Fruit fly (Drosophila melanogaster) whole organism, prepupa: ENCODE measurements around the gene NetB.

Experiments
- CG10631 ChIP-seq: fragments of 200-800 bp; sonication (Bioruptor generic); optimal IDR thresholded peaks from 2 replicates; lab custom pipeline; 2016; ENCODE audit warnings: missing biosample characterization, missing genetic modification characterization
- CG11294 ChIP-seq: fragments of 200-800 bp; sonication (Bioruptor generic); IDR thresholded peaks from 2 replicates; pipeline ENCODE4 v1.3.6; 2022; ENCODE audit warnings: missing biosample characterization, missing genetic modification characterization
- CG11762 ChIP-seq: fragments of 200-800 bp; sonication (Bioruptor generic); optimal IDR thresholded peaks from 3 replicates; lab custom pipeline; 2016; ENCODE audit warnings: missing biosample characterization, missing genetic modification characterization; ENCODE audit not compliant: insufficient read depth
- CG11902 ChIP-seq: fragments of 200-800 bp; sonication (Bioruptor generic); optimal IDR thresholded peaks from 3 replicates; lab custom pipeline; 2016; ENCODE audit warnings: missing biosample characterization, missing genetic modification characterization
- CG15336 ChIP-seq: fragments of 200-800 bp; sonication (Bioruptor generic); IDR thresholded peaks from 2 replicates; pipeline ENCODE4 v1.3.6; 2022; ENCODE audit warnings: missing biosample characterization, missing genetic modification characterization
- CG1621 ChIP-seq: fragments of 200-800 bp; sonication (Bioruptor generic); optimal IDR thresholded peaks from 3 replicates; lab custom pipeline; 2018; ENCODE audit warnings: missing biosample characterization, mild to moderate bottlenecking, missing genetic modification characterization
- CG16779 ChIP-seq: fragments of 200-800 bp; sonication (Bioruptor generic); optimal IDR thresholded peaks from 3 replicates; lab custom pipeline; 2017; ENCODE audit warnings: missing biosample characterization, mild to moderate bottlenecking, missing genetic modification characterization
- CG3032 ChIP-seq: fragments of 200-800 bp; optimal IDR thresholded peaks from 2 replicates; lab custom pipeline; 2019; ENCODE audit warnings: missing biosample characterization, mild to moderate bottlenecking, missing genetic modification characterization, moderate library complexity
- CG32006 ChIP-seq: fragments of 200-800 bp; sonication (Bioruptor generic); optimal IDR thresholded peaks from 3 replicates; lab custom pipeline; 2017; ENCODE audit warnings: missing biosample characterization, mild to moderate bottlenecking, missing genetic modification characterization
- CG34406 ChIP-seq: fragments of 200-800 bp; sonication (Bioruptor generic); optimal IDR thresholded peaks from 3 replicates; lab custom pipeline; 2016; ENCODE audit warnings: missing biosample characterization, missing genetic modification characterization
- CG3919 ChIP-seq: fragments of 200-800 bp; sonication (Bioruptor generic); optimal IDR thresholded peaks from 3 replicates; lab custom pipeline; 2016; ENCODE audit warnings: missing biosample characterization, missing genetic modification characterization
- CG6163 ChIP-seq: fragments of 200-800 bp; sonication (Bioruptor generic); IDR thresholded peaks from 3 replicates; pipeline ENCODE4 v1.3.6; 2022; ENCODE audit warnings: missing biosample characterization, missing genetic modification characterization
- CG6276 ChIP-seq: fragments of 200-800 bp; sonication (Bioruptor generic); optimal IDR thresholded peaks from 2 replicates; lab custom pipeline; 2017; ENCODE audit warnings: missing biosample characterization, mild to moderate bottlenecking, missing genetic modification characterization
- CG6792 ChIP-seq: fragments of 200-800 bp; sonication (Bioruptor generic); optimal IDR thresholded peaks from 3 replicates; lab custom pipeline; 2016; ENCODE audit warnings: missing biosample characterization, missing genetic modification characterization
- CG6854 ChIP-seq: fragments of 200-800 bp; sonication (Bioruptor generic); optimal IDR thresholded peaks from 2 replicates; lab custom pipeline; 2017; ENCODE audit warnings: missing biosample characterization, mild to moderate bottlenecking, missing genetic modification characterization
- CG7368 ChIP-seq: fragments of 200-800 bp; sonication (Bioruptor generic); optimal IDR thresholded peaks from 3 replicates; lab custom pipeline; 2016; ENCODE audit warnings: missing biosample characterization, missing genetic modification characterization
- CG8319 ChIP-seq: fragments of 200-800 bp; sonication (Bioruptor generic); optimal IDR thresholded peaks from 3 replicates; lab custom pipeline; 2016; ENCODE audit warnings: missing biosample characterization, missing genetic modification characterization
- CG9139 ChIP-seq: fragments of 200-800 bp; sonication (Bioruptor generic); optimal IDR thresholded peaks from 3 replicates; lab custom pipeline; 2017; ENCODE audit warnings: missing biosample characterization, mild to moderate bottlenecking, missing genetic modification characterization
- Eip78C ChIP-seq: fragments of 200-800 bp; sonication (Bioruptor generic); peaks from one replicate; lab custom pipeline; 2016; ENCODE audit warnings: missing biosample characterization, missing genetic modification characterization
- Ets21C ChIP-seq: fragments of 200-800 bp; sonication (Bioruptor generic); optimal IDR thresholded peaks from 3 replicates; lab custom pipeline; 2016; ENCODE audit warnings: missing biosample characterization, missing genetic modification characterization
- Ets96B ChIP-seq: fragments of 200-800 bp; optimal IDR thresholded peaks from 2 replicates; lab custom pipeline; 2019; ENCODE audit warnings: missing biosample characterization, mild to moderate bottlenecking, missing genetic modification characterization, moderate library complexity
- Gug ChIP-seq: fragments of 200-800 bp; sonication (Bioruptor generic); IDR thresholded peaks from 2 replicates; pipeline ENCODE4 v1.3.6; 2022; ENCODE audit warnings: missing biosample characterization, missing genetic modification characterization
- Hr38 ChIP-seq: sonication (Bioruptor generic); optimal IDR thresholded peaks from 2 replicates; lab custom pipeline; 2016; ENCODE audit warnings: missing biosample characterization, missing genetic modification characterization
- Hr4 ChIP-seq: fragments of 200-800 bp; sonication (Bioruptor generic); optimal IDR thresholded peaks from 3 replicates; lab custom pipeline; 2016; ENCODE audit warnings: missing biosample characterization, missing genetic modification characterization
- OdsH ChIP-seq: fragments of 200-800 bp; sonication (Bioruptor generic); optimal IDR thresholded peaks from 3 replicates; lab custom pipeline; 2016; ENCODE audit warnings: missing biosample characterization, missing genetic modification characterization
- Sox102F ChIP-seq: fragments of 200-800 bp; sonication (Bioruptor generic); optimal IDR thresholded peaks from 2 replicates; lab custom pipeline; 2016; ENCODE audit warnings: missing biosample characterization, mild to moderate bottlenecking, missing genetic modification characterization
- achi ChIP-seq: fragments of 200-800 bp; sonication (Bioruptor generic); optimal IDR thresholded peaks from 3 replicates; lab custom pipeline; 2016; ENCODE audit warnings: missing biosample characterization, missing genetic modification characterization
- cyc ChIP-seq: fragments of 200-800 bp; sonication (Bioruptor generic); optimal IDR thresholded peaks from 3 replicates; lab custom pipeline; 2016; ENCODE audit warnings: missing biosample characterization, missing genetic modification characterization
- dac ChIP-seq: fragments of 200-800 bp; sonication (Bioruptor generic); optimal IDR thresholded peaks from 2 replicates; lab custom pipeline; 2017; ENCODE audit warnings: missing biosample characterization, mild to moderate bottlenecking, missing genetic modification characterization
- dsx ChIP-seq: fragments of 200-800 bp; optimal IDR thresholded peaks from 3 replicates; lab custom pipeline; 2019; ENCODE audit warnings: missing biosample characterization, mild to moderate bottlenecking, missing genetic modification characterization, moderate library complexity; ENCODE audit not compliant: poor library complexity, severe bottlenecking
- eg ChIP-seq: fragments of 200-800 bp; sonication (Bioruptor generic); IDR thresholded peaks from 3 replicates; pipeline ENCODE4 v1.3.6; 2022; ENCODE audit warnings: missing biosample characterization, missing genetic modification characterization
- esn ChIP-seq: fragments of 200-800 bp; sonication (Bioruptor generic); optimal IDR thresholded peaks from 2 replicates; lab custom pipeline; 2016; ENCODE audit warnings: missing biosample characterization, mild to moderate bottlenecking, missing genetic modification characterization, moderate library complexity
- fd85E ChIP-seq: fragments of 200-800 bp; sonication (Bioruptor generic); optimal IDR thresholded peaks from 3 replicates; lab custom pipeline; 2016; ENCODE audit warnings: missing biosample characterization, missing genetic modification characterization
- fkh ChIP-seq: fragments of 200-800 bp; sonication (Bioruptor generic); optimal IDR thresholded peaks from 3 replicates; lab custom pipeline; 2017; ENCODE audit warnings: missing biosample characterization, mild to moderate bottlenecking, missing genetic modification characterization, moderate library complexity
- lz ChIP-seq: fragments of 200-800 bp; sonication (Bioruptor generic); optimal IDR thresholded peaks from 3 replicates; lab custom pipeline; 2016; ENCODE audit warnings: missing biosample characterization, missing genetic modification characterization
- salr ChIP-seq, 2 experiments: fragments of 200-800 bp; sonication (Bioruptor generic); optimal IDR thresholded peaks; 3 replicates each; lab custom pipeline; 2016 to 2018; ENCODE audit warnings: missing biosample characterization in 2 of 2, missing genetic modification characterization in 2 of 2, mild to moderate bottlenecking in 1 of 2
- ss ChIP-seq, 2 experiments: fragments of 200-800 bp; sonication (Bioruptor generic); optimal IDR thresholded peaks; 2 replicates in 1 of 2; 3 replicates in 1 of 2; lab custom pipeline; 2017 to 2018; ENCODE audit warnings: mild to moderate bottlenecking in 2 of 2, missing biosample characterization in 2 of 2, missing genetic modification characterization in 2 of 2, moderate library complexity in 1 of 2
- svp ChIP-seq: fragments of 200-800 bp; sonication (Bioruptor generic); peaks from one replicate; lab custom pipeline; 2016; ENCODE audit warnings: missing biosample characterization, missing genetic modification characterization
- topi ChIP-seq: fragments of 200-800 bp; sonication (Bioruptor generic); optimal IDR thresholded peaks from 3 replicates; lab custom pipeline; 2016; ENCODE audit warnings: missing biosample characterization, missing genetic modification characterization

The NetB gene

DNA sequence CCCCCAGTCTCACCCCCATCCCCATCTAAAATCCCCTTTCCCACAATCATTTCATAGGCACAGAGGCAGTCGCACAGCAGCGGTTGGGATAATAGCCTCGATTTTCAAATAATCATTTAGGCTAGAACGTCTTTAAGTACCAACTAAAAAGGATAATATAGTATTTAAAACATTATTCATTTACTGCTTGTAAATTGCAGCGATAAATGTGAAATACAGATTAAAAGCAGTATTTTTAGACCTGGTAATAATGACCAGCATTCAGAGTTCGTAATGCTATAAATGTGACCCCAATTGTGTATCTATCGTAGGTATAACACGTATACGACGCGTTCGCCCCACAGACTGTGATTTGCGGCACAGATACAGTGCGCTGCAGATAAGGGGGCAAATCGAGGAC lies 21.6 kb downstream of the NetB start (continued):
- TF ChIP-seq CG16779 (tag; lab: Kevin White, UChicago) = no peak
- TF ChIP-seq lz = no peak
- TF ChIP-seq eg (GFP tag; lab: Robert Waterston, UW) = peak; percentile 40; the same call in 2 of the 3 replicates
- TF ChIP-seq CG7368 = no peak
- TF ChIP-seq Hr38 (GFP tag; lab: Kevin White, UChicago) = no peak
- no peak for TF ChIP-seq Sox102F
- peak; percentile 56 for TF ChIP-seq CG15336
- TF ChIP-seq CG9139 (GFP tag; lab: Kevin White, UChicago) = no peak
- TF ChIP-seq CG11294 (GFP tag; lab: Robert Waterston, UW) = no peak
- no peak for TF ChIP-seq CG11902
- peak; percentile 66 for TF ChIP-seq svp (GFP tag; lab: Kevin White, UChicago)
- TF ChIP-seq CG6854 (GFP tag; lab: Kevin White, UChicago) = no peak
- TF ChIP-seq CG11762 (GFP tag; lab: Kevin White, UChicago) = no peak
- no peak for TF ChIP-seq Ets21C (GFP tag; lab: Kevin White, UChicago)
- no peak for TF ChIP-seq esn (GFP tag; lab: Kevin White, UChicago)
- no peak for TF ChIP-seq salr (GFP tag; optimal IDR thresholded peaks at IDR 0.05; lab: Kevin White, UChicago)
- TF ChIP-seq CG1621 (tag; lab: Kevin White, UChicago) = no peak
- TF ChIP-seq fkh (GFP tag; lab: Kevin White, UChicago) = no peak
- TF ChIP-seq CG6276 (GFP tag; lab: Kevin White, UChicago) = no peak
- no peak for TF ChIP-seq ss (GFP tag; optimal IDR thresholded peaks at IDR 0.05; lab: Kevin White, UChicago)
- TF ChIP-seq CG3032 (tag; lab: Kevin White, UChicago) = no peak
- no peak for TF ChIP-seq CG6792 (GFP tag; lab: Kevin White, UChicago)
- peak; percentile 19; the same call in 1 of the 2 replicates for TF ChIP-seq Gug (GFP tag; lab: Robert Waterston, UW)
- TF ChIP-seq CG32006 (GFP tag; lab: Kevin White, UChicago) = peak; percentile 48
- TF ChIP-seq CG8319 (GFP tag; lab: Kevin White, UChicago) = no peak
- no peak for TF ChIP-seq fd85E (GFP tag; lab: Kevin White, UChicago)
- 0 out of 3 replicates have a peak, but pooled peaks have one; percentile 32 for TF ChIP-seq CG6163 (GFP tag; lab: Robert Waterston, UW)
- TF ChIP-seq Hr4 = peak; percentile 36
- TF ChIP-seq achi (GFP tag; lab: Kevin White, UChicago) = peak; percentile 9
- peak; percentile 23 for TF ChIP-seq OdsH (GFP tag; lab: Kevin White, UChicago)
- TF ChIP-seq dac (GFP tag; lab: Kevin White, UChicago) = no peak
- TF ChIP-seq dsx (GFP tag; lab: Kevin White, UChicago) = no peak
- TF ChIP-seq CG3919 = no peak
- TF ChIP-seq topi (GFP tag; lab: Kevin White, UChicago) = no peak

DNA sequence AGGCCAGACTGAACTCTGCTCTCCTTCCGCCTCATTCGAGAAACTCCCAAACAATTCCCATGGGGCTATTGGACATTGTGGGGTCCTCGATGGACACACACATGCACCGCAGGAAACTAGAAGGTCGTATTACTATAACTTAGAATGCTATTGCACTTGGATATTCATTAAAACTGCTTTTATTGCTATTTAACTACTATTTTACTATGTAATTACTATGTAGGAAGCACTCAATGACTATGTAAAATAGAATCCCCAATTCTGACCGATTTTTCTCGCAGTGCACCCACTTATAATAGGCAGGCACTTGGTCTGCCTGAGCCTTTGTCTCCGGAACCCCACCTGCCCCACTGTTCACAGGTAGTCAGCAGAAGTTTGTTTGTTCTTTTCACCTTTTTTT lies 24.1 kb downstream of the NetB start:
- peak; percentile 52 for TF ChIP-seq Eip78C (GFP tag; lab: Kevin White, UChicago)
- peak; percentile 8 for TF ChIP-seq svp (GFP tag; lab: Kevin White, UChicago)
- TF ChIP-seq CG10631 (GFP tag; lab: Kevin White, UChicago) = peak; percentile 18
- no peak for TF ChIP-seq cyc (GFP tag; lab: Kevin White, UChicago)
- TF ChIP-seq Ets96B (tag; lab: Kevin White, UChicago) = peak; percentile 6
- TF ChIP-seq CG3919 = peak; percentile 15

DNA sequence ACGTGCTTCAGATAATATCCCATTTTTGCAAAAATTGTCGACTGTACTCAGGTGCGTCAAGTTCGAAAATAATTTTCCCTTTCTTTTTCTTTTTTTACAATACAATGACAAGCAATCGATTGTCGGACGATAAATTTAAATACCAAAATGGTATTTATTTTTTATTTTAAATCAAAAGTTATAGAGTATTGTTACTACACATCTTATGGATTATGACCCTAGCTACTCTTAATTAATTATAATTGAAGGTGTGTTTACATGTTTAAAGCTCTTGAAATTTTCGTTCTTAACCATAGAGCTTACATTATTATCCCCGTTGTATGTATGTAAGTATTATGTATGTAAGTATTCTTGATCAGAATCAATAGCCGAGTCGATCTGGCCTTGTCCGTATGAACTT lies 30.3 kb downstream of the NetB start, which contains the start of gene hog:
TSS of gene hog (minus strand) at position 101 of the 400 bp plus-strand sequence.
- no peak for TF ChIP-seq CG34406 (GFP tag; lab: Kevin White, UChicago)
- peak; percentile 14 for TF ChIP-seq Eip78C (GFP tag; lab: Kevin White, UChicago)
- TF ChIP-seq, all 60 proteins: peak for 1
